Worm (Caenorhabditis elegans): ENCODE measurements around the gene srg-20.

DNA sequence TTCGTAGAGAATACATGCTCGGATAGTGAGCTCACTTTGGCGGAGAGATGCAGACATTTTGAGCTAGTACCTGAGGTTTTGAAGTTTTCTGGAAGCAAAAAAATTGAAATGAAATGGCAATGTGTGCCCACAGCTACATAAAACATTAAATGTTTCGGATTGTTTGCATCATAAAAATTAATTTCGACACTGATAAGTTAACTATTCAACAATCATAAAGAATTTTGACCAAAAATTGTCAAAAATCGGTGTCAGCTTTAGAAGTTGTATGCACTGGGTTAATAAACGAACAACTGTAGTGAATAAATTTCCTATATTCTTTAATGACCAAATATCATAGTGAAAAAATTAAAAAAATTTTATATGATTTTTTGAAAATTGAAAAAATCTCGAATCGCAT lies 17.5 kb upstream of the srg-20 start, which contains the start of gene fbxa-166:
- TF ChIP-seq dmd-4 (tag; optimal IDR thresholded peaks at IDR 0.05): no peak
- no peak for TF ChIP-seq nhr-12 (tag; optimal IDR thresholded peaks at IDR 0.05)
- no peak for TF ChIP-seq sma-9 (GFP tag; optimal IDR thresholded peaks at IDR 0.05)
- TF ChIP-seq sma-9 (tag; optimal IDR thresholded peaks at IDR 0.05): no peak
